Fruit fly (Drosophila melanogaster): Measurements from ENCODE around the gene wat.

Gene wat

DNA sequence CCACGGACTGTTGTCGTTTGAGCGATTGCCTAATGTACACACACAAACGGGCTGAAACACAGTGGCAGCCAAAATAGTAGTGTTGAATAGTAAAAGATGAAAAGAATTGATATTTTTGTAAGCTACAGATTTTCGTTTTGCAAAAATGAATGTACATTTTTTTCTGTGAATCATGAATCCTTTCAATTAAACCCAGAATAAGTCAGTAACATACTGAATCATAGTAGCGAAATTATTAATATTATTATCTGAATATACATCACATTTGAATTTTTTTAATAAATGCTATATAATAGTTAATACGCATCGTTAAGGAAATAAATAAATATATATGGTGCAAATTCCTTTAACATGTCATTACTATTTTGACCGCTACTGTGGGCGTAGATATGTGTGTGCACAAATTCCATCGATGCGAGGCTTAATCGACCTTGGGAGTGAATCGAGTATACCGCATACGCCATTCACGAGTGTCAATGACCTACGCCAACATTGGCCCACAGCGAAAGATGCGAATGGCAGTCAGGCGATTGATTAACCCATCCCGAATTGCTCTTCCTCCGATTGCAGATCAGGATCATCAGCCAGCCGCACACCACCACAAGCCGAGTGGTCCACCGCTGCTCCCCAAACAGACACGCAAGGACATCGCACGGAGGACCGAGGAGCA is 20.5 kb upstream of the wat start (continued):
- TF ChIP-seq CG7839 (tag; optimal IDR thresholded peaks at IDR 0.05), result no peak
- TF ChIP-seq Rx (GFP tag; IDR thresholded peaks at IDR 0.05), result no peak
- no peak for TF ChIP-seq CG11085 (GFP tag; IDR thresholded peaks at IDR 0.05)
- TF ChIP-seq CG1233 (GFP tag; optimal IDR thresholded peaks at IDR 0.05), result peak; percentile 51
- peak; percentile 79 for TF ChIP-seq phol (tag; optimal IDR thresholded peaks at IDR 0.05)
- no peak for TF ChIP-seq Side (GFP tag; optimal IDR thresholded peaks at IDR 0.05)
- peak; percentile 87 for TF ChIP-seq Sox100B (GFP tag; optimal IDR thresholded peaks at IDR 0.05)
- peak; percentile 76 for TF ChIP-seq CG2712 (tag; optimal IDR thresholded peaks at IDR 0.05)
- TF ChIP-seq PHDP (tag; optimal IDR thresholded peaks at IDR 0.05), result peak; percentile 78
- peak; percentile 70 for TF ChIP-seq Ptx1 (GFP tag; IDR thresholded peaks at IDR 0.05)
- TF ChIP-seq cato (GFP tag; optimal IDR thresholded peaks at IDR 0.05; ENCODE audit: borderline replicate concordance), result peak; percentile 25
- TF ChIP-seq oc (tag; optimal IDR thresholded peaks at IDR 0.05), result no peak
- TF ChIP-seq CG10321 (GFP tag; IDR thresholded peaks at IDR 0.05), result peak; percentile 23; the same call in 1 of the 2 replicates
- TF ChIP-seq Stat92E (GFP tag; optimal IDR thresholded peaks at IDR 0.05), result no peak
- TF ChIP-seq Hey (tag; optimal IDR thresholded peaks at IDR 0.05), result no peak
- no peak for TF ChIP-seq CG6272 (GFP tag; IDR thresholded peaks at IDR 0.05)
- TF ChIP-seq Taf1 (GFP tag; IDR thresholded peaks at IDR 0.05), result no peak
- no peak for TF ChIP-seq Kr (GFP tag; optimal IDR thresholded peaks at IDR 0.05)
- peak; percentile 45 for TF ChIP-seq ftz-f1 (GFP tag; optimal IDR thresholded peaks at IDR 0.05)
- peak; percentile 0 for TF ChIP-seq Fer2 (tag; optimal IDR thresholded peaks at IDR 0.05)
- TF ChIP-seq CG4617 (GFP tag; optimal IDR thresholded peaks at IDR 0.05; ENCODE audit: borderline replicate concordance), result no peak
- peak; percentile 26; the same call in 1 of the 2 replicates for TF ChIP-seq E2f2 (GFP tag; IDR thresholded peaks at IDR 0.05)
- TF ChIP-seq CG4404 (GFP tag; IDR thresholded peaks at IDR 0.05), result no peak
- TF ChIP-seq croc (GFP tag; conservative IDR thresholded peaks at IDR 0.05), result no peak
- TF ChIP-seq CG32767 (GFP tag; IDR thresholded peaks at IDR 0.05), result peak; percentile 60; the same call in 1 of the 2 replicates

dm6 chr3R:29039704-29040430 is 19.7 kb upstream of the wat start:
- TF ChIP-seq Sox102F (GFP tag; optimal IDR thresholded peaks at IDR 0.05) (peak; percentile 37), CG14965 (GFP tag; optimal IDR thresholded peaks at IDR 0.05; ENCODE audit: borderline replicate concordance) (no peak), NC2α (GFP tag; optimal IDR thresholded peaks at IDR 0.05) (no peak), bigmax (GFP tag; optimal IDR thresholded peaks at IDR 0.05) (no peak), Trl (optimal IDR thresholded peaks at IDR 0.05) (no peak), Trl (GFP tag; optimal IDR thresholded peaks at IDR 0.05) (peak; percentile 44), lmd (GFP tag; IDR thresholded peaks at IDR 0.05) (peak; percentile 16; the same call in 1 of the 2 replicates), aop (GFP tag; IDR thresholded peaks at IDR 0.05) (no peak), CG16863 (GFP tag; optimal IDR thresholded peaks at IDR 0.05) (no peak), CG10267 (tag; optimal IDR thresholded peaks at IDR 0.05) (peak; percentile 85), CG2875 (GFP tag; optimal IDR thresholded peaks at IDR 0.05) (no peak), ind (GFP tag; optimal IDR thresholded peaks at IDR 0.05) (peak; percentile 39), CG7745 (tag; optimal IDR thresholded peaks at IDR 0.05) (no peak), CG14050 (GFP tag; IDR thresholded peaks at IDR 0.05) (no peak), Tbp (GFP tag; optimal IDR thresholded peaks at IDR 0.05) (no peak), trh (GFP tag; optimal IDR thresholded peaks at IDR 0.05) (no peak), Oaz (GFP tag; IDR thresholded peaks at IDR 0.05) (no peak), vvl (GFP tag; IDR thresholded peaks at IDR 0.05) (peak; percentile 57), CG10654 (GFP tag; optimal IDR thresholded peaks at IDR 0.05) (peak; percentile 42), jumu (GFP tag; optimal IDR thresholded peaks at IDR 0.05) (peak; percentile 25), Atf6 (GFP tag; IDR thresholded peaks at IDR 0.05) (no peak), CG10209 (GFP tag; optimal IDR thresholded peaks at IDR 0.05) (peak; percentile 21), vfl (GFP tag; optimal IDR thresholded peaks at IDR 0.05) (peak; percentile 43), stc (GFP tag; IDR thresholded peaks at IDR 0.05) (peak; percentile 37), GATAe (GFP tag; conservative IDR thresholded peaks at IDR 0.05) (no peak)

All from whole organism, embryonic.